Fruit fly (Drosophila melanogaster) whole organism, embryonic: Measurements from ENCODE around the gene Gr93d.

Experiments
- B-H1 ChIP-seq: fragments of 200-800 bp; sonication (Bioruptor generic); IDR thresholded peaks from 3 replicates; pipeline ENCODE4 v1.3.6; 2022; ENCODE audit warnings: missing biosample characterization, missing genetic modification characterization
- CG10209 ChIP-seq: fragments of 200-800 bp; sonication (Bioruptor generic); optimal IDR thresholded peaks from 3 replicates; lab custom pipeline; 2017; ENCODE audit warnings: missing biosample characterization, mild to moderate bottlenecking, missing genetic modification characterization, missing genetic modification reagents
- CG10462 ChIP-seq: fragments of 200-800 bp; sonication (Bioruptor generic); optimal IDR thresholded peaks from 2 replicates; lab custom pipeline; 2016; ENCODE audit warnings: missing biosample characterization, missing genetic modification characterization
- CG11560 ChIP-seq: fragments of 200-800 bp; sonication (Bioruptor generic); IDR thresholded peaks from 3 replicates; pipeline ENCODE4 v1.3.6; 2022; ENCODE audit warnings: missing biosample characterization, missing genetic modification characterization
- CG11695 ChIP-seq: fragments of 200-800 bp; sonication (Bioruptor generic); IDR thresholded peaks from 3 replicates; pipeline ENCODE4 v1.3.6; 2022; ENCODE audit warnings: missing biosample characterization, missing genetic modification characterization
- CG12071 ChIP-seq: fragments of 200-800 bp; sonication (Bioruptor generic); optimal IDR thresholded peaks from 3 replicates; lab custom pipeline; 2018; ENCODE audit warnings: missing biosample characterization, mild to moderate bottlenecking, missing genetic modification characterization
- CG12104 ChIP-seq: fragments of 200-800 bp; sonication (Bioruptor generic); optimal IDR thresholded peaks from 3 replicates; lab custom pipeline; 2016; ENCODE audit warnings: missing biosample characterization, missing genetic modification characterization
- CG12744 ChIP-seq: fragments of 200-800 bp; sonication (Bioruptor generic); optimal IDR thresholded peaks from 2 replicates; lab custom pipeline; 2016; ENCODE audit warnings: missing biosample characterization, missing genetic modification characterization
- CG15269 ChIP-seq: fragments of 200-800 bp; sonication (Bioruptor generic); optimal IDR thresholded peaks from 2 replicates; lab custom pipeline; 2018; ENCODE audit warnings: missing biosample characterization, mild to moderate bottlenecking, missing genetic modification characterization, moderate library complexity
- CG15514 ChIP-seq: fragments of 200-800 bp; sonication (Bioruptor generic); optimal IDR thresholded peaks from 3 replicates; lab custom pipeline; 2017; ENCODE audit warnings: missing biosample characterization, missing genetic modification characterization, mild to moderate bottlenecking, moderate library complexity, missing genetic modification reagents
- CG1647 ChIP-seq: fragments of 200-800 bp; sonication (Bioruptor generic); optimal IDR thresholded peaks from 3 replicates; lab custom pipeline; 2016; ENCODE audit warnings: missing biosample characterization, missing genetic modification characterization
- CG16813 ChIP-seq: fragments of 200-800 bp; sonication (Bioruptor generic); IDR thresholded peaks from 3 replicates; pipeline ENCODE4 v1.3.6; 2022; ENCODE audit warnings: missing biosample characterization, missing genetic modification characterization; ENCODE audit not compliant: partially characterized antibody
- CG17359 ChIP-seq: fragments of 200-800 bp; sonication (Bioruptor generic); optimal IDR thresholded peaks from 3 replicates; lab custom pipeline; 2018; ENCODE audit warnings: missing biosample characterization, mild to moderate bottlenecking, missing genetic modification characterization, moderate library complexity
- CG17385 ChIP-seq: fragments of 200-800 bp; sonication (Bioruptor generic); optimal IDR thresholded peaks from 3 replicates; lab custom pipeline; 2018; ENCODE audit warnings: missing biosample characterization, mild to moderate bottlenecking, missing genetic modification characterization
- CG17802 ChIP-seq: fragments of 200-800 bp; sonication (Bioruptor generic); optimal IDR thresholded peaks from 2 replicates; lab custom pipeline; 2018; ENCODE audit warnings: missing biosample characterization, mild to moderate bottlenecking, missing genetic modification characterization, moderate library complexity
- CG2202 ChIP-seq: fragments of 200-800 bp; sonication (Bioruptor generic); optimal IDR thresholded peaks from 2 replicates; lab custom pipeline; 2018; ENCODE audit warnings: missing biosample characterization, mild to moderate bottlenecking, missing genetic modification characterization
- CG31388 ChIP-seq: fragments of 200-800 bp; sonication (Bioruptor generic); optimal IDR thresholded peaks from 2 replicates; lab custom pipeline; 2016; ENCODE audit warnings: missing biosample characterization, missing genetic modification characterization
- CG33557 ChIP-seq: fragments of 200-800 bp; sonication (Bioruptor generic); optimal IDR thresholded peaks from 2 replicates; lab custom pipeline; 2019; ENCODE audit warnings: missing biosample characterization, mild to moderate bottlenecking, missing genetic modification characterization, moderate library complexity
- CG34224 ChIP-seq: fragments of 200-800 bp; sonication (Bioruptor generic); IDR thresholded peaks from 3 replicates; pipeline ENCODE4 v1.3.6; 2022; ENCODE audit warnings: missing biosample characterization, missing genetic modification characterization; ENCODE audit not compliant: partially characterized antibody
- CG4282 ChIP-seq: fragments of 200-800 bp; sonication (Bioruptor generic); optimal IDR thresholded peaks from 2 replicates; lab custom pipeline; 2016; ENCODE audit warnings: missing biosample characterization, missing genetic modification characterization
- CG43689 ChIP-seq: fragments of 200-800 bp; sonication (Bioruptor generic); IDR thresholded peaks from 2 replicates; pipeline ENCODE4 v1.3.6; 2022; ENCODE audit warnings: missing biosample characterization, missing genetic modification characterization
- CG5180 ChIP-seq: fragments of 200-800 bp; sonication (Bioruptor generic); optimal IDR thresholded peaks from 3 replicates; lab custom pipeline; 2017; ENCODE audit warnings: missing biosample characterization, missing genetic modification characterization, mild to moderate bottlenecking, moderate library complexity, missing genetic modification reagents
- CG8281 ChIP-seq: fragments of 200-800 bp; sonication (Bioruptor generic); optimal IDR thresholded peaks from 2 replicates; lab custom pipeline; 2018; ENCODE audit warnings: missing biosample characterization, mild to moderate bottlenecking, missing genetic modification characterization, moderate library complexity
- CG9817 ChIP-seq: fragments of 200-800 bp; sonication (Bioruptor generic); optimal IDR thresholded peaks from 2 replicates; lab custom pipeline; 2018; ENCODE audit warnings: missing biosample characterization, mild to moderate bottlenecking, missing genetic modification characterization, moderate library complexity
- Camta ChIP-seq: fragments of 200-800 bp; sonication (Bioruptor generic); optimal IDR thresholded peaks from 2 replicates; lab custom pipeline; 2016; ENCODE audit warnings: missing biosample characterization, missing genetic modification characterization
- D ChIP-seq, 2 experiments: fragments of 200-800 bp in 1 of 2; fragments of >200 bp in 1 of 2; sonication (Bioruptor generic) in 1 of 2; optimal IDR thresholded peaks; 2 replicates in 1 of 2; 3 replicates in 1 of 2; lab custom pipeline; 2017; ENCODE audit warnings: mild to moderate bottlenecking in 1 of 2, missing biosample characterization in 1 of 2, missing genetic modification characterization in 1 of 2, missing genetic modification reagents in 1 of 2
- Dref ChIP-seq: fragments of 200-800 bp; sonication (Bioruptor generic); IDR thresholded peaks from 2 replicates; pipeline ENCODE4 v1.3.6; 2022; ENCODE audit warnings: missing biosample characterization, missing genetic modification characterization
- Hand ChIP-seq: fragments of 200-800 bp; sonication (Bioruptor generic); optimal IDR thresholded peaks from 2 replicates; lab custom pipeline; 2017; ENCODE audit warnings: mild to moderate bottlenecking, missing biosample characterization, missing genetic modification reagents, missing genetic modification characterization
- Hsf ChIP-seq: fragments of 200-800 bp; sonication (Bioruptor generic); optimal IDR thresholded peaks from 3 replicates; lab custom pipeline; 2016; ENCODE audit warnings: missing biosample characterization, missing genetic modification characterization
- MTF-1 ChIP-seq: fragments of 200-800 bp; sonication (Bioruptor generic); optimal IDR thresholded peaks from 2 replicates; lab custom pipeline; 2018; ENCODE audit warnings: missing biosample characterization, mild to moderate bottlenecking, missing genetic modification characterization, borderline replicate concordance
- Mad ChIP-seq: fragments of 200-800 bp; sonication (Bioruptor generic); optimal IDR thresholded peaks from 2 replicates; lab custom pipeline; 2016; ENCODE audit warnings: missing biosample characterization, missing genetic modification characterization
- NK7.1 ChIP-seq: fragments of 200-800 bp; sonication (Bioruptor generic); optimal IDR thresholded peaks from 3 replicates; lab custom pipeline; 2016; ENCODE audit warnings: missing biosample characterization, missing genetic modification characterization
- Usf ChIP-seq: fragments of 200-800 bp; sonication (Bioruptor generic); optimal IDR thresholded peaks from 2 replicates; lab custom pipeline; 2017; ENCODE audit warnings: missing genotype, missing biosample characterization, missing genetic modification characterization
- Vsx1 ChIP-seq: fragments of 200-800 bp; sonication (Bioruptor generic); optimal IDR thresholded peaks from 2 replicates; lab custom pipeline; 2017; ENCODE audit warnings: missing biosample characterization, mild to moderate bottlenecking, missing genetic modification characterization, missing genetic modification reagents
- btn ChIP-seq: fragments of 200-800 bp; sonication (Bioruptor generic); optimal IDR thresholded peaks from 2 replicates; lab custom pipeline; 2016; ENCODE audit warnings: missing biosample characterization, missing genetic modification characterization
- cad ChIP-seq: fragments of >200 bp; optimal IDR thresholded peaks from 2 replicates; lab custom pipeline; 2017; ENCODE audit warnings: missing biosample characterization, missing genetic modification characterization
- chif ChIP-seq, 2 experiments: fragments of 200-800 bp; sonication (Bioruptor generic); optimal IDR thresholded peaks; 3 replicates each; lab custom pipeline; 2016; ENCODE audit warnings: missing biosample characterization in 2 of 2, missing genetic modification characterization in 2 of 2
- crol ChIP-seq: fragments of 200-800 bp; sonication (Bioruptor generic); IDR thresholded peaks from 2 replicates; pipeline ENCODE4 v1.3.6; 2022; ENCODE audit warnings: missing biosample characterization, missing genetic modification characterization
- crp ChIP-seq, 2 experiments: fragments of 200-800 bp; sonication (Bioruptor generic); optimal IDR thresholded peaks; 2 replicates in 1 of 2; 3 replicates in 1 of 2; lab custom pipeline; 2017; ENCODE audit warnings: missing biosample characterization in 2 of 2, missing genetic modification characterization in 2 of 2, mild to moderate bottlenecking in 1 of 2, moderate library complexity in 1 of 2
- dimm ChIP-seq: fragments of 200-800 bp; sonication (Bioruptor generic); IDR thresholded peaks from 2 replicates; pipeline ENCODE4 v1.3.6; 2022; ENCODE audit warnings: missing biosample characterization, missing genetic modification characterization
- eve ChIP-seq, 2 experiments: fragments of >200 bp; optimal IDR thresholded peaks; 2 replicates each; lab custom pipeline; 2017; ENCODE audit warnings: missing biosample characterization in 2 of 2, missing genetic modification characterization in 2 of 2
- fd96Cb ChIP-seq: fragments of 200-800 bp; sonication (Bioruptor generic); optimal IDR thresholded peaks from 2 replicates; lab custom pipeline; 2018; ENCODE audit warnings: missing biosample characterization, mild to moderate bottlenecking, missing genetic modification characterization, moderate library complexity
- hb ChIP-seq: fragments of 200-800 bp; sonication (Bioruptor generic); IDR thresholded peaks from 3 replicates; pipeline ENCODE4 v1.3.6; 2022; ENCODE audit warnings: missing biosample characterization, missing genetic modification characterization; ENCODE audit not compliant: partially characterized antibody
- kni ChIP-seq: fragments of 200-800 bp; sonication (Bioruptor generic); optimal IDR thresholded peaks from 3 replicates; lab custom pipeline; 2017; ENCODE audit warnings: mild to moderate bottlenecking, missing biosample characterization, missing genetic modification reagents, missing genetic modification characterization
- pros ChIP-seq: fragments of 200-800 bp; sonication (Bioruptor generic); optimal IDR thresholded peaks from 3 replicates; lab custom pipeline; 2019; ENCODE audit warnings: missing biosample characterization, mild to moderate bottlenecking, missing genetic modification characterization, moderate library complexity
- sim ChIP-seq: fragments of 200-800 bp; sonication (Bioruptor generic); IDR thresholded peaks from 2 replicates; pipeline ENCODE4 v1.3.6; 2022; ENCODE audit warnings: missing biosample characterization, missing genetic modification characterization
- slp2 ChIP-seq: fragments of 200-800 bp; sonication (Bioruptor generic); optimal IDR thresholded peaks from 2 replicates; lab custom pipeline; 2016; ENCODE audit warnings: missing biosample characterization, missing genetic modification characterization
- tap ChIP-seq: fragments of 200-800 bp; optimal IDR thresholded peaks from 3 replicates; lab custom pipeline; 2019; ENCODE audit warnings: missing biosample characterization, mild to moderate bottlenecking, missing genetic modification characterization, moderate library complexity
- tll ChIP-seq, 2 experiments: fragments of 200-800 bp in 1 of 2; fragments of >200 bp in 1 of 2; sonication (Bioruptor generic) in 1 of 2; optimal IDR thresholded peaks; 2 replicates each; lab custom pipeline; 2017 to 2019; ENCODE audit warnings: missing biosample characterization in 2 of 2, missing genetic modification characterization in 2 of 2, mild to moderate bottlenecking in 1 of 2, moderate library complexity in 1 of 2

The Gr93d gene

DNA sequence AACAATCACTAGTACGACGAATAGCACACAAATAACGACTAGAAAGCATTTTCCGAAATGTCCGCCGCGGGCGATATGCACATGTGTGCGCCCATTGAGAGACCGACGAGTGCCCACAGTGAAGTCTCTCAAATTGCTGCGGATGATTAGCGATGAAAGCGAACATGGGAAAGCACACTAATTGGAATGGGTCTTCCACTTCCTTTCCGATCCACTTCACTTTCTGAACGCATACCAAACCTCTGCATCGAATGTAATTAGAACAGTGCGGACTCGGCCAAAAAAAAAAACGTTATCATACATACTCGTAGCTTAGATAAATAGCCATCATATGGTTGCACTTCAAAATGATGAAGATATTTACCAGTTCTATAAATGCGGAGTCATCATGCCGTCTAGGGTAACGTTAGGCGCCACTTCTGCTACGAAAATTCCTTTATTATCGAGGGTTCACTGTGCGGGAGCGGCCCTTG is 3.6 kb upstream of the Gr93d start (continued):
- TF ChIP-seq MTF-1 (GFP tag; lab: Kevin White, UChicago): no peak
- TF ChIP-seq Hand (GFP tag; lab: Kevin White, UChicago): no peak
- TF ChIP-seq tap (tag; lab: Kevin White, UChicago): no peak
- TF ChIP-seq Hsf (GFP tag; lab: Kevin White, UChicago): peak; percentile 59
- no peak for TF ChIP-seq NK7.1 (GFP tag; lab: Kevin White, UChicago)
- no peak for TF ChIP-seq Dref (GFP tag; lab: Robert Waterston, UW)
- peak; percentile 3 for TF ChIP-seq CG5180 (GFP tag; lab: Kevin White, UChicago)
- TF ChIP-seq dimm (GFP tag; lab: Robert Waterston, UW): no peak
- TF ChIP-seq Camta (GFP tag; lab: Kevin White, UChicago): peak; percentile 54
- TF ChIP-seq btn (GFP tag; lab: Kevin White, UChicago): no peak
- TF ChIP-seq D (optimal IDR thresholded peaks at IDR 0.05; lab: Kevin White, UChicago): no peak
- TF ChIP-seq D (GFP tag; optimal IDR thresholded peaks at IDR 0.05; lab: Kevin White, UChicago): peak; percentile 41
- TF ChIP-seq B-H1 (GFP tag; lab: Robert Waterston, UW): peak; percentile 16; the same call in 1 of the 3 replicates
- TF ChIP-seq hb: no peak
- no peak for TF ChIP-seq Vsx1 (GFP tag; lab: Kevin White, UChicago)
- TF ChIP-seq crol (GFP tag; lab: Robert Waterston, UW): 0 out of 2 replicates have a peak, but pooled peaks have one; percentile 24
- peak; percentile 17 for TF ChIP-seq fd96Cb
- TF ChIP-seq CG8281 (tag; lab: Kevin White, UChicago): peak; percentile 6
- no peak for TF ChIP-seq CG12104 (GFP tag; lab: Kevin White, UChicago)
- TF ChIP-seq cad: no peak
- TF ChIP-seq CG15269 (tag; lab: Kevin White, UChicago): no peak
- TF ChIP-seq kni (GFP tag; lab: Kevin White, UChicago): peak; percentile 30
- 0 out of 3 replicates have a peak, but pooled peaks have one; percentile 25 for TF ChIP-seq CG11695 (GFP tag; lab: Robert Waterston, UW)
- no peak for TF ChIP-seq CG4282 (GFP tag; lab: Kevin White, UChicago)
- peak; percentile 3 for TF ChIP-seq CG10462 (GFP tag; lab: Kevin White, UChicago)
- no peak for TF ChIP-seq CG1647 (GFP tag; lab: Kevin White, UChicago)
- no peak for TF ChIP-seq tll (GFP tag; optimal IDR thresholded peaks at IDR 0.05; lab: Kevin White, UChicago)
- TF ChIP-seq CG33557 (GFP tag; lab: Kevin White, UChicago): peak; percentile 60
- TF ChIP-seq Mad: no peak
- TF ChIP-seq pros (GFP tag; lab: Kevin White, UChicago): peak; percentile 51
- no peak for TF ChIP-seq CG2202
- TF ChIP-seq slp2 (GFP tag; lab: Kevin White, UChicago): peak; percentile 28
- peak; percentile 50 for TF ChIP-seq CG10209 (GFP tag; lab: Kevin White, UChicago)
- no peak for TF ChIP-seq CG34224 (GFP tag; lab: Robert Waterston, UW)
- no peak for TF ChIP-seq CG16813 (GFP tag; lab: Robert Waterston, UW)
- no peak for TF ChIP-seq CG43689 (GFP tag; lab: Robert Waterston, UW)
- TF ChIP-seq sim (GFP tag; lab: Robert Waterston, UW): no peak
- no peak for TF ChIP-seq crp (GFP tag; optimal IDR thresholded peaks at IDR 0.05; lab: Kevin White, UChicago)
- TF ChIP-seq CG15514 (GFP tag; lab: Kevin White, UChicago): no peak
- no peak for TF ChIP-seq CG9817 (tag; lab: Kevin White, UChicago)
- no peak for TF ChIP-seq CG11560 (tag; lab: Robert Waterston, UW)
- TF ChIP-seq CG17802 (tag; lab: Kevin White, UChicago): no peak
- TF ChIP-seq eve (GFP tag; optimal IDR thresholded peaks at IDR 0.05; lab: Kevin White, UChicago): peak in 1 of 2 experiments; percentile 77
- TF ChIP-seq CG31388 (GFP tag; lab: Kevin White, UChicago): no peak
- TF ChIP-seq CG17359: peak; percentile 6
- peak; percentile 57 for TF ChIP-seq CG17385 (GFP tag; lab: Kevin White, UChicago)
- no peak for TF ChIP-seq CG12071 (GFP tag; lab: Kevin White, UChicago)
- TF ChIP-seq Usf (GFP tag; lab: Kevin White, UChicago): peak; percentile 23
- TF ChIP-seq chif (GFP tag; optimal IDR thresholded peaks at IDR 0.05; lab: Kevin White, UChicago): peak; percentile 37 to 67
- no peak for TF ChIP-seq CG12744 (GFP tag; lab: Kevin White, UChicago)
